Fruit fly (Drosophila melanogaster): ENCODE results near the gene CG31219.

CG31219 gene

DNA sequence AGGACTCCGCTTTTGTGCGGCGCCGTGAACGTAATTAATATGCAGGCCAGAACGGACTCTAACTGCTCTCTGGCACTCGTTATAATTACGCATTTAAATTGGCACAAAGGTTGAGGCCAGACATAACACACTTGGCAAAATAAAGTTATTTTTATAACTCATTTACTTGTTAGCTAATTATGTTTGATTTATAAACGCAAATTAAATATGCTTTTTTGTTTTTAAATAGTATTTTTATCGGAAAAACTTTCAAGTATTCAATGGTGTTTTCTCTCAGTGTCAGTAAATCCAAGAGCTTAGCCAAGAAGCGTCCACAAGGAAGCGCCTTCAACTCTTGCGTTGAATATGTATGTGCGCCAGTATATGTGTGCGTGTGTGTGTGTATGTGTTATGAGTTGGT is 22.1 kb downstream of the CG31219 start (continued):
- no peak for TF ChIP-seq dac (GFP tag; optimal IDR thresholded peaks at IDR 0.05)
- peak; percentile 24 for TF ChIP-seq Hr4 (GFP tag; optimal IDR thresholded peaks at IDR 0.05)
- no peak for TF ChIP-seq lz (GFP tag; optimal IDR thresholded peaks at IDR 0.05)
- no peak for TF ChIP-seq CG11762 (GFP tag; optimal IDR thresholded peaks at IDR 0.05; ENCODE audit: insufficient read depth)
- no peak for TF ChIP-seq esn (GFP tag; optimal IDR thresholded peaks at IDR 0.05)
- no peak for TF ChIP-seq ss (GFP tag; optimal IDR thresholded peaks at IDR 0.05)
- TF ChIP-seq Eip78C (GFP tag) = peak; percentile 80

DNA sequence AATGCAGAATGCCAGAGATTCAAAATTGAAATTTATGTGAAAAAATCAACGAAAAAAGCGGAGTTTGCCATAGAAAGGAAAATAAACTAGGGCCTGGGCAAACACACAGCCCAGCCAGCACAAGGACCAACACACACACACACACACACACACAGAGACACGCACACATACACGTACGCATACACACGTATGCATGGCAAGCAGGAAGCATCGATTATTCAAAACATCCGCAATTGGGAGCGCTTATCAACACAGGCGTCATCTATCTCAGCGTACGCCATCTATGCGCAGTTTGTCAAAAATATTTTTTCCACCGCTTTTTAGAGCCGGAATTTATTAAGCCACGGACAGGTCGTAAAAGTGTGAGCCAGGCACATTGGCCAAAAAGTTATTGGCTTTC is 29.0 kb downstream of the CG31219 start:
- no peak for TF ChIP-seq vri (GFP tag; optimal IDR thresholded peaks at IDR 0.05)
- TF ChIP-seq CG16779 (tag; optimal IDR thresholded peaks at IDR 0.05) = no peak
- no peak for TF ChIP-seq CG10631 (GFP tag; optimal IDR thresholded peaks at IDR 0.05)
- no peak for TF ChIP-seq salr (GFP tag; optimal IDR thresholded peaks at IDR 0.05)
- TF ChIP-seq Eip75B (GFP tag; optimal IDR thresholded peaks at IDR 0.05) = no peak
- no peak for TF ChIP-seq acj6 (GFP tag; optimal IDR thresholded peaks at IDR 0.05)
- no peak for TF ChIP-seq cyc (GFP tag; optimal IDR thresholded peaks at IDR 0.05)
- TF ChIP-seq ss (GFP tag; optimal IDR thresholded peaks at IDR 0.05) = no peak
- no peak for TF ChIP-seq Hr38 (GFP tag; optimal IDR thresholded peaks at IDR 0.05)
- TF ChIP-seq Smox (GFP tag; optimal IDR thresholded peaks at IDR 0.05) = no peak

DNA sequence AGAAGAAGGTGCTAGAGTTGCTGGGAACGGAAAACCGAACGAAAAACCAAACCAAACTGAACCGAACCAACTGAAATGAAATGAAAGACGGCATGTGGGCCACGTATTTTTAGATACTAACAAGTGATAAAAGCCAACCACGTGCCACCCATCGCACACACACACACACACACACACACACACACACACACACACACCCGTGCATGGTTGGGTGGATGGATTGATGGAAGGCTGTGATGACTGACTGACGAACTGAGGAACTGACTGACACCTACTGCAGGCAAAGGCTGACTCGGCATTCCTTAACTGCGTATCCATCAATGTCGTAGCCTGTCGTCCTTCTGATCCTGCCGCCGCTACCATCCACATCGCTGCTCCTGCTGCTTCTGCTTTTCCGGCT is 31.6 kb downstream of the CG31219 start:
- no peak for TF ChIP-seq CG10669 (GFP tag; optimal IDR thresholded peaks at IDR 0.05)
